Worm (Caenorhabditis elegans): ENCODE measurements around the gene unc-64.
A peak's percentile ranks its signal among the peaks of the same experiment; 100 is the strongest.

The unc-64 gene

ce11 chrIII:13268856-13269255 is 8.2 kb upstream of the unc-64 start, which contains the start of gene cpf-2 (continued):
- TF ChIP-seq elt-2 (tag; optimal IDR thresholded peaks at IDR 0.05) (peak; percentile 42), hpl-2 (GFP tag; optimal IDR thresholded peaks at IDR 0.05) (peak; percentile 41), irx-1 (tag; optimal IDR thresholded peaks at IDR 0.05) (peak; percentile 85), nhr-28 (tag; optimal IDR thresholded peaks at IDR 0.05) (no peak), lin-13 (GFP tag; optimal IDR thresholded peaks at IDR 0.05) (peak; percentile 66), nhr-12 (tag; optimal IDR thresholded peaks at IDR 0.05) (no peak), mep-1 (tag; optimal IDR thresholded peaks at IDR 0.05) (peak; percentile 49), vab-15 (tag; optimal IDR thresholded peaks at IDR 0.05) (peak; percentile 46), nhr-20 (tag; optimal IDR thresholded peaks at IDR 0.05) (peak; percentile 81), ceh-90 (tag; optimal IDR thresholded peaks at IDR 0.05) (peak; percentile 31), nhr-77 (tag; optimal IDR thresholded peaks at IDR 0.05) (peak; percentile 13), isw-1 (GFP tag; IDR thresholded peaks at IDR 0.05) (peak; percentile 65), nhr-237 (tag; optimal IDR thresholded peaks at IDR 0.05) (no peak), zip-4 (GFP tag; optimal IDR thresholded peaks at IDR 0.05) (peak; percentile 30), mef-2 (tag; optimal IDR thresholded peaks at IDR 0.05) (no peak), alr-1 (tag; optimal IDR thresholded peaks at IDR 0.05; ENCODE audit: borderline replicate concordance) (no peak), dsc-1 (tag; optimal IDR thresholded peaks at IDR 0.05) (peak; percentile 86), egl-13 (tag; optimal IDR thresholded peaks at IDR 0.05) (peak; percentile 72), sox-4 (tag; optimal IDR thresholded peaks at IDR 0.05) (peak; percentile 42), nhr-85 (tag) (peak; percentile 91), mab-9 (GFP tag; IDR thresholded peaks at IDR 0.05) (peak; percentile 62), blmp-1 (tag; optimal IDR thresholded peaks at IDR 0.05) (peak; percentile 62), snpc-4 (tag; optimal IDR thresholded peaks at IDR 0.05) (peak; percentile 78), C34B4.2 (tag; optimal IDR thresholded peaks at IDR 0.05) (no peak), ama-1 (optimal IDR thresholded peaks at IDR 0.05) (no peak), efl-3 (GFP tag; optimal IDR thresholded peaks at IDR 0.05) (no peak), lin-14 (GFP tag; optimal IDR thresholded peaks at IDR 0.05) (peak; percentile 74), unc-30 (tag; optimal IDR thresholded peaks at IDR 0.05) (no peak), Y116A8C.19 (tag; optimal IDR thresholded peaks at IDR 0.05; ENCODE audit: borderline replicate concordance) (no peak), hlh-17 (GFP tag; optimal IDR thresholded peaks at IDR 0.05; ENCODE audit: borderline replicate concordance) (no peak), ceh-88 (GFP tag; IDR thresholded peaks at IDR 0.05) (peak; percentile 27; the same call in 1 of the 2 replicates), aha-1 (tag; optimal IDR thresholded peaks at IDR 0.05) (no peak), pqm-1 (tag; optimal IDR thresholded peaks at IDR 0.05) (no peak), nhr-90 (tag; optimal IDR thresholded peaks at IDR 0.05; ENCODE audit: poor library complexity) (peak; percentile 84), ceh-63 (GFP tag; optimal IDR thresholded peaks at IDR 0.05) (no peak), lin-15B (tag; optimal IDR thresholded peaks at IDR 0.05) (peak; percentile 1), nhr-84 (tag; optimal IDR thresholded peaks at IDR 0.05) (no peak), ztf-4 (tag; optimal IDR thresholded peaks at IDR 0.05) (peak; percentile 54), ets-5 (GFP tag; IDR thresholded peaks at IDR 0.05) (no peak), jun-1 (tag; optimal IDR thresholded peaks at IDR 0.05) (peak; percentile 59), ces-1 (GFP tag; optimal IDR thresholded peaks at IDR 0.05) (no peak), elt-3 (tag; optimal IDR thresholded peaks at IDR 0.05) (peak in 1 of 6 experiments; percentile 53), nhr-47 (tag; optimal IDR thresholded peaks at IDR 0.05) (peak; percentile 87), dpl-1 (GFP tag; optimal IDR thresholded peaks at IDR 0.05) (peak; percentile 64 to 73 (median 73)), grh-1 (GFP tag; IDR thresholded peaks at IDR 0.05) (peak; percentile 70), pax-3 (tag; optimal IDR thresholded peaks at IDR 0.05) (peak; percentile 26), egl-27 (tag; optimal IDR thresholded peaks at IDR 0.05) (no peak), nhr-19 (GFP tag; conservative IDR thresholded peaks at IDR 0.05) (peak; percentile 73), sptf-1 (tag; optimal IDR thresholded peaks at IDR 0.05) (no peak), lsy-2 (tag; optimal IDR thresholded peaks at IDR 0.05) (peak; percentile 80), tlp-1 (tag; optimal IDR thresholded peaks at IDR 0.05) (no peak), fkh-10 (GFP tag; optimal IDR thresholded peaks at IDR 0.05) (peak; percentile 30), unc-130 (tag; optimal IDR thresholded peaks at IDR 0.05) (peak; percentile 82), xbp-1 (tag; optimal IDR thresholded peaks at IDR 0.05) (peak; percentile 83)
